Fruit fly (Drosophila melanogaster): ENCODE measurements around the gene IntS12.

The IntS12 gene

dm6 chr3R:26821117-26821516, 42.1 kb upstream of the IntS12 start (continued):
- TF ChIP-seq CG16813 (GFP tag; IDR thresholded peaks at IDR 0.05; ENCODE audit: partially characterized antibody) (no peak), Rx (GFP tag; IDR thresholded peaks at IDR 0.05) (no peak), Xrp1 (GFP tag; IDR thresholded peaks at IDR 0.05) (peak; percentile 35; the same call in 1 of the 2 replicates), CG8281 (tag; optimal IDR thresholded peaks at IDR 0.05) (no peak), CG3838 (GFP tag; optimal IDR thresholded peaks at IDR 0.05) (no peak), onecut (GFP tag; IDR thresholded peaks at IDR 0.05) (no peak), CG10267 (tag; optimal IDR thresholded peaks at IDR 0.05) (no peak), slp2 (GFP tag; optimal IDR thresholded peaks at IDR 0.05) (peak; percentile 28), Hand (GFP tag; optimal IDR thresholded peaks at IDR 0.05) (no peak), Ssrp (tag; optimal IDR thresholded peaks at IDR 0.05) (peak; percentile 28), bowl (GFP tag; IDR thresholded peaks at IDR 0.05) (no peak), YL-1 (GFP tag; optimal IDR thresholded peaks at IDR 0.05) (no peak), gt (GFP tag; IDR thresholded peaks at IDR 0.05) (no peak), CG31365 (tag; optimal IDR thresholded peaks at IDR 0.05) (no peak), nerfin-1 (tag; optimal IDR thresholded peaks at IDR 0.05) (no peak), ewg (GFP tag; optimal IDR thresholded peaks at IDR 0.05) (no peak), eve (GFP tag; optimal IDR thresholded peaks at IDR 0.05) (peak in 1 of 2 experiments; percentile 73), D (optimal IDR thresholded peaks at IDR 0.05) (no peak), D (GFP tag; optimal IDR thresholded peaks at IDR 0.05) (no peak), unpg (GFP tag; optimal IDR thresholded peaks at IDR 0.05) (peak; percentile 53), CG4854 (GFP tag; optimal IDR thresholded peaks at IDR 0.05) (no peak), crol (GFP tag; IDR thresholded peaks at IDR 0.05) (no peak), ara (GFP tag; IDR thresholded peaks at IDR 0.05) (no peak), CG13123 (GFP tag; optimal IDR thresholded peaks at IDR 0.05) (no peak), grau (tag; optimal IDR thresholded peaks at IDR 0.05) (peak; percentile 34), lola (GFP tag; optimal IDR thresholded peaks at IDR 0.05) (no peak), CG7271 (tag; optimal IDR thresholded peaks at IDR 0.05) (no peak), Nf-YB (GFP tag; optimal IDR thresholded peaks at IDR 0.05) (no peak), nau (GFP tag; optimal IDR thresholded peaks at IDR 0.05) (no peak), CG12659 (GFP tag; optimal IDR thresholded peaks at IDR 0.05) (no peak), CG2889 (GFP tag; IDR thresholded peaks at IDR 0.05) (no peak), D19A (tag; optimal IDR thresholded peaks at IDR 0.05) (no peak), Hsf (GFP tag; optimal IDR thresholded peaks at IDR 0.05) (peak; percentile 0), chn (GFP tag; optimal IDR thresholded peaks at IDR 0.05) (peak; percentile 33), CG6683 (GFP tag; optimal IDR thresholded peaks at IDR 0.05) (no peak), Awh (GFP tag; IDR thresholded peaks at IDR 0.05) (no peak), CG14667 (GFP tag; IDR thresholded peaks at IDR 0.05) (no peak), tll (GFP tag; optimal IDR thresholded peaks at IDR 0.05) (no peak), CG1603 (tag; optimal IDR thresholded peaks at IDR 0.05) (peak; percentile 56), Adf1 (GFP tag; IDR thresholded peaks at IDR 0.05) (no peak), CG9876 (GFP tag; optimal IDR thresholded peaks at IDR 0.05) (no peak), dpn (GFP tag; optimal IDR thresholded peaks at IDR 0.05) (peak in 1 of 2 experiments; percentile 18), hbn (GFP tag; IDR thresholded peaks at IDR 0.05; ENCODE audit: partially characterized antibody) (no peak), CG6689 (GFP tag; IDR thresholded peaks at IDR 0.05) (peak; percentile 62), Jarid2 (GFP tag; optimal IDR thresholded peaks at IDR 0.05) (no peak), gfzf (GFP tag; optimal IDR thresholded peaks at IDR 0.05) (no peak), CG1792 (GFP tag; optimal IDR thresholded peaks at IDR 0.05) (no peak), chinmo (GFP tag; IDR thresholded peaks at IDR 0.05; ENCODE audit: partially characterized antibody) (no peak), dmrt99B (tag; optimal IDR thresholded peaks at IDR 0.05) (peak; percentile 47), ken (GFP tag; IDR thresholded peaks at IDR 0.05) (peak; percentile 43; the same call in 1 of the 3 replicates), Mad (GFP tag; optimal IDR thresholded peaks at IDR 0.05) (no peak)

All from whole organism, embryonic.